Fruit fly (Drosophila melanogaster): ENCODE data around the gene Trf4-2.

The Trf4-2 gene

dm6 chr3R:24908034-24908433 lies 17.0 kb upstream of the Trf4-2 start:
- no peak for TF ChIP-seq noc (tag; optimal IDR thresholded peaks at IDR 0.05)

DNA sequence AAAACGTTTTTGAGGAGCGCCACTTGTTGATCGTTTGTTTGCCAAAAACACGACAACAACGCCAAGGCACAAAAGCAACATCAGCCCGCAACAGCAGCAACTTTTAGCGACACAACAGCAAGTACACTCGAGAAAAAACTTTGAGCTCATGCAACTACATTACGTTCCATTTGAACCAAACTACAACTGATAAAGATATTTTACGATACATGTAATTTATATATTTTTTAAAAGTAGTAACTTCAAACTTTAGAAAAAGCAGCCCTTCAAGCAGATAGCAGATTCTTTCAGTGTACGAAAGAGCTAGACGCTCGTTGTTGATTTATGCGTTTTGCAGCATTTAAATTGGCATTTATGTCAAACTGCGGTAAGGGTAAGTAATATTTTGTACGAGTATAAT lies 14.9 kb upstream of the Trf4-2 start:
- no peak for TF ChIP-seq noc (tag; optimal IDR thresholded peaks at IDR 0.05)

dm6 chr3R:24914864-24915263 lies 10.2 kb upstream of the Trf4-2 start:
- TF ChIP-seq noc (tag; optimal IDR thresholded peaks at IDR 0.05), result no peak

DNA sequence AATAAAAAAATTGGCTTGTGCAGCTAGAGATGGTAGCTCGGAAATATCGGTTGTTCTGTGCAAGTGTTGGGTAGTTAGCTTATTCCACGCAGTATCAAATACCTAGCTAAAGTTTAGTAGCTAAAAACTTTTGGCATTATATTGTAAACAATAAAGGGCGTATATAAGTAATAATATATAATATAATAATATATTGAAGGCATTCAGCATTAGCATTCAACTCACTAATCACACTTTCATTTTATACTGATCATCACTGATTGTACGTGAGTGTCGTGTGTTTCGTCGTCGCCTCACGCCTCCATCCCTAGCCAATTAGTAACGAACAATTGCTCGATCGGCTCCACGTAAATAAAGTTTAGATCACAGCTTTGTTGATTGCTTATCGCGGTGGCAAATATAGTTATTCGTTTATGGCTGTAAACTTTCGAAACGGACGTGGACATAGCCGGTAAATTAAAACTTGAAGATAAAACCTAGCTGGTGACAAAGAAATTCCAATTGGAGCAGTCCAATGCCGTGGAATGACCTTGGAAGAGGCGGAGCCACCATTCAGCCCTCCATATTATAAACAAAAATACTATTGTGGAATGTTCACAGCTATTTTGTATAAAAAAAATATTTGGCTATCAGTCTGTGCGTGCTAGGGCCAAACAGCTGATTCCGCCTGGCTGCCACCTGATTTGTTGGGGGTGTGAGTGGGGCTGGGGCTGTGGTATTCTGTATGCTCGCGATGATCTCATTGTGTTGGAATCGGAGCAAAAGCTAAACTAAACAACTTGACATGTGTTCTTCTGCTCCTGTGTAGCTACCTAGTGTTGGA lies 7.0 kb upstream of the Trf4-2 start, which contains the start of the genes PIG-S, sud1 and CG11168:
PIG-S (minus strand) TSS at position 51 of the 823 bp plus-strand sequence.
sud1 (minus strand) TSS at position 51 of the 823 bp plus-strand sequence.
CG11168 (plus strand) TSS at position 293 of the 823 bp plus-strand sequence.
- TF ChIP-seq noc (tag; optimal IDR thresholded peaks at IDR 0.05), result peak; percentile 50

DNA sequence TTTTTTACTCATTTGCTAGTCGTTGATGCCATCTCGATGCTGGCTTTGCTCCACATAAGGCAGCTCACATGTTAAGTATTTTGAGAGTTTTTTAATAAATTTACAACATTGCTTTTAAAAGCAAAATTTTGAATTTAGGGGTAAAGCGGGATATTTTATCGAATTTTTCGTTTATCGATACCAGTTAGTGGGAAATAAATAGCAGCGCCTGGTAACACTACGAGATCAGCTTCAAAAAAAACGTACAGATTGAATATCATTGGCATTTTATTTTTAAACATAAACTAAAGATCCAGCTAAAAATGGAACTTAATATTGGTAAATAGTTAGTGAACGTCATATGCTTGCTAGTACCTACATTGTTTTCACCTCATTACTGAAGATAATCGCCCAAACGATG lies 2.7 kb upstream of the Trf4-2 start, which contains the start of gene Mink:
Mink (plus strand) TSS at position 204 of the 400 bp plus-strand sequence.
- no peak for TF ChIP-seq noc (tag; optimal IDR thresholded peaks at IDR 0.05)

- no peak for TF ChIP-seq noc (tag; optimal IDR thresholded peaks at IDR 0.05)
Observed at dm6 chr3R:24926752-24927320, 1.8 kb downstream of the Trf4-2 start.

- no peak for TF ChIP-seq noc (tag; optimal IDR thresholded peaks at IDR 0.05)
Observed at dm6 chr3R:24931856-24932255, 6.8 kb downstream of the Trf4-2 start, which contains the start of gene CG11771. TSS of gene CG11771 (plus strand) at chr3R:24932010.

- peak; percentile 14 for TF ChIP-seq noc (tag; optimal IDR thresholded peaks at IDR 0.05)
Observed at dm6 chr3R:24934542-24934941, 9.5 kb downstream of the Trf4-2 start.

- TF ChIP-seq noc (tag; optimal IDR thresholded peaks at IDR 0.05), result no peak
Observed at dm6 chr3R:24935758-24936157, 10.7 kb downstream of the Trf4-2 start.

- peak; percentile 2 for TF ChIP-seq noc (tag; optimal IDR thresholded peaks at IDR 0.05)
Observed at dm6 chr3R:24938049-24938448, 13.0 kb downstream of the Trf4-2 start, which contains the start of gene Osbp. TSS of gene Osbp (minus strand) at chr3R:24938222.

- peak; percentile 59 for TF ChIP-seq noc (tag; optimal IDR thresholded peaks at IDR 0.05)
Observed at dm6 chr3R:24944920-24945853, 20.2 kb downstream of the Trf4-2 start, which contains the start of the genes ssh and Nmnat. TSS of gene ssh (minus strand) at chr3R:24944956. TSS of gene Nmnat (plus strand) at chr3R:24945237.

dm6 chr3R:24947332-24947731 lies 22.3 kb downstream of the Trf4-2 start, which contains the start of gene mah:
TSS of gene mah (plus strand) at chr3R:24947632.
- TF ChIP-seq noc (tag; optimal IDR thresholded peaks at IDR 0.05), result no peak

DNA sequence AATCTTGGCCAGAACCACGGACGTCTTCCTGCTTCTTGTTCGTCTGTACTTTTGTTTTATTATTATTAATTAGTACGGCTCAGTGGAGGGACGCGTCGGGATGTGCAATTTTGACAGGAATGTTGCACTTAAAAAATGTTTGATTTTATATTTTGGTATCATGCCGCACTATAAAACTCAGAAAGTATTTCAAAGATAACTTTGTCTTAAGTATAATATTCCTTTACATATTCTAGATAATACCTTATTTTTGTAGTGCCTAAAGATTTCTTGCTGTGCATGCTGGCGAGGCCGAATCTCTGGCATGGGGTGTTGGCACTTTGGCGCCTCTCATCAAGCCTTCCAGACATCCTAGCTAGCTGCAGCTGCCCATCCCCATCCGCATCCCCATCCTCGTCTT lies 28.1 kb downstream of the Trf4-2 start:
- TF ChIP-seq noc (tag; optimal IDR thresholded peaks at IDR 0.05), result no peak

DNA sequence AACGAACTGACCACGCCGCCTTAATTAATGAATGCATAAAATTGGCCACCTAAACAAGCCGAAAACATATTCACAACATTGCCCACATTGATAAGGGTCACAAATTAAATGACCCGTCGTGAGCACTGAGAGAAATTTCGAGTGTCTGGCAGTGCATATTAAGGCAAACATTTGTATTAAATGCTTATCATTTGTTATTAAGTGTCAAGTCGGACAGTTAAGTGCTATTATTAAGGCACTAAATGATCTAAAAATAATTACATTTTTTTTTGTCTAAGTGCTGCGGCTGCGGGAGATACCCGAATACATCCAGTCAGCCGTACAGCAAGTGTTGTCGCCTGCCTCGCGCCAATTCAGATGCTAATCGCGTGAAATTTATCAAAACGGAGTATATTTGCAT lies 37.5 kb downstream of the Trf4-2 start:
- TF ChIP-seq noc (tag; optimal IDR thresholded peaks at IDR 0.05), result peak; percentile 87

DNA sequence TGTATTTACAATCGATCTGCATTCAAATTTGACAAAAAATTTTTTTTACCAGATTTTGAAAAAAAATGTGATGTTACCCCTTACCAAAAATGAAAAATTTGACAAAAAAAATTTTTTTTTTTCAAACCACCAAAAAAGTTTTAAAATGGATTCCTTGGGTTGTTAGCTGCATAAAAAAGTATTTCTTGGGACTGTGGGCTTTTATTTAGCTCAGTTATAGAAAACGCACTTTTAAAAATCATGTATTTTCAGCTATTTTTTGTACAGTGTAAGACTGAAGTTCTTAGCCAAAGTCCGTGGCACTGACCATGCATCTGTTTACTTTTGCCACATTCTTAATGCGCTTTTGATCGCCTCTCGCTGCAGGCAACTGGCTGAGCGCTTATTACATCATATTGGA lies 40.4 kb downstream of the Trf4-2 start:
- TF ChIP-seq noc (tag; optimal IDR thresholded peaks at IDR 0.05), result no peak

dm6 chr3R:24966578-24966977 lies 41.6 kb downstream of the Trf4-2 start:
- TF ChIP-seq noc (tag; optimal IDR thresholded peaks at IDR 0.05), result no peak

Measured in whole organism, larva.